Worm (Caenorhabditis elegans) whole organism, L4 larva: ENCODE measurements around the gene C07A9.5.

Experiments
- F26F4.8 ChIP-seq: fragments of 200-800 bp; sonication (Bioruptor generic); conservative IDR thresholded peaks from 2 replicates; pipeline ENCODE4 v1.3.6; 2022; ENCODE audit warnings: missing genetic modification characterization, missing compliant biosample characterization
- F49E8.2 ChIP-seq: sonication (generic microtip); optimal IDR thresholded peaks from 2 replicates; lab custom pipeline; 2016; ENCODE audit warnings: missing compliant biosample characterization, mild to moderate bottlenecking, missing genetic modification characterization, borderline replicate concordance
- T20F7.1 ChIP-seq: fragments of 200-800 bp; sonication (Bioruptor generic); optimal IDR thresholded peaks from 2 replicates; lab custom pipeline; 2018; ENCODE audit warnings: mild to moderate bottlenecking, missing genetic modification characterization, missing compliant biosample characterization
- Y5F2A.4 ChIP-seq: fragments of 200-800 bp; sonication (Bioruptor generic); optimal IDR thresholded peaks from 2 replicates; lab custom pipeline; 2018; ENCODE audit warnings: mild to moderate bottlenecking, missing genetic modification characterization, missing compliant biosample characterization
- Y75B8A.6 ChIP-seq: fragments of 200-800 bp; sonication (Bioruptor generic); IDR thresholded peaks from 2 replicates; pipeline ENCODE4 v1.3.6; 2022; ENCODE audit warnings: missing genetic modification reagents, missing genetic modification characterization, missing compliant biosample characterization
- aha-1 ChIP-seq: fragments of 150-350 bp; peaks from one replicate; lab custom pipeline; 2014; ENCODE audit warnings: missing biosample characterization, missing genetic modification characterization
- ama-1 ChIP-seq: fragments of 150-350 bp; optimal IDR thresholded peaks from 2 replicates; lab custom pipeline; 2014; ENCODE audit warnings: inconsistent platforms, mixed read lengths
- ceh-32 ChIP-seq: sonication (generic microtip); optimal IDR thresholded peaks from 2 replicates; lab custom pipeline; 2016; ENCODE audit warnings: mild to moderate bottlenecking, missing genetic modification characterization, missing compliant biosample characterization; ENCODE audit not compliant: poor library complexity
- ceh-44 ChIP-seq: fragments of 200-800 bp; sonication (Bioruptor generic); IDR thresholded peaks from 2 replicates; pipeline ENCODE4 v1.3.6; 2022; ENCODE audit warnings: missing genetic modification reagents, missing genetic modification characterization, missing compliant biosample characterization
- cey-2 ChIP-seq: sonication (generic microtip); optimal IDR thresholded peaks from 3 replicates; lab custom pipeline; 2017; ENCODE audit warnings: missing genetic modification characterization, mild to moderate bottlenecking, missing compliant biosample characterization, antibody characterized with exemption, borderline replicate concordance; ENCODE audit not compliant: insufficient read depth
- dmd-9 ChIP-seq: fragments of 200-800 bp; sonication (Bioruptor generic); IDR thresholded peaks from 2 replicates; pipeline ENCODE4 v1.3.6; 2022; ENCODE audit warnings: missing genetic modification reagents, missing genetic modification characterization, missing compliant biosample characterization
- duxl-1 ChIP-seq: sonication (generic microtip); optimal IDR thresholded peaks from 2 replicates; lab custom pipeline; 2016; ENCODE audit warnings: mild to moderate bottlenecking, missing genetic modification characterization, moderate library complexity, missing compliant biosample characterization; ENCODE audit not compliant: poor library complexity
- dve-1 ChIP-seq: sonication (generic microtip); optimal IDR thresholded peaks from 2 replicates; lab custom pipeline; 2017; ENCODE audit warnings: antibody characterized with exemption, mild to moderate bottlenecking, missing genetic modification characterization, missing compliant biosample characterization; ENCODE audit not compliant: insufficient read depth
- egl-43 ChIP-seq: fragments of 200-800 bp; sonication (Bioruptor generic); IDR thresholded peaks from 2 replicates; pipeline ENCODE4 v1.3.6; 2022; ENCODE audit warnings: missing genetic modification reagents, missing genetic modification characterization, missing compliant biosample characterization
- gei-8 ChIP-seq: fragments of 200-800 bp; sonication (Bioruptor generic); optimal IDR thresholded peaks from 2 replicates; lab custom pipeline; 2018; ENCODE audit warnings: mild to moderate bottlenecking, missing genetic modification characterization, missing compliant biosample characterization
- hif-1 ChIP-seq, 2 experiments: sonication (generic microtip); optimal IDR thresholded peaks; 2 replicates each; lab custom pipeline; 2016 to 2017; ENCODE audit warnings: missing compliant biosample characterization in 2 of 2, missing genetic modification characterization in 2 of 2, missing genetic modification reagents in 2 of 2, missing genotype in 2 of 2, mild to moderate bottlenecking in 1 of 2
- hlh-11 ChIP-seq: fragments of 200-800 bp; sonication (Bioruptor generic); optimal IDR thresholded peaks from 2 replicates; lab custom pipeline; 2018; ENCODE audit warnings: mild to moderate bottlenecking, missing genetic modification characterization, missing compliant biosample characterization
- hlh-30 ChIP-seq: sonication (generic microtip); optimal IDR thresholded peaks from 2 replicates; lab custom pipeline; 2017; ENCODE audit warnings: antibody characterized with exemption, mild to moderate bottlenecking, missing genetic modification characterization, missing compliant biosample characterization; ENCODE audit not compliant: insufficient read depth
- hmg-1.1 ChIP-seq: fragments of 200-800 bp; sonication (Bioruptor generic); IDR thresholded peaks from 2 replicates; pipeline ENCODE4 v1.3.6; 2022; ENCODE audit warnings: missing genetic modification reagents, missing genetic modification characterization, missing compliant biosample characterization
- lim-7 ChIP-seq: fragments of 200-800 bp; sonication (Bioruptor generic); IDR thresholded peaks from 2 replicates; pipeline ENCODE4 v1.3.6; 2022; ENCODE audit warnings: missing genetic modification characterization, missing compliant biosample characterization
- lin-13 ChIP-seq: fragments of 150-350 bp; optimal IDR thresholded peaks from 2 replicates; lab custom pipeline; 2014; ENCODE audit warnings: missing biosample characterization, missing genetic modification reagents, missing genetic modification characterization
- lsy-2 ChIP-seq, 2 experiments: fragments of 150-350 bp in 1 of 2; sonication (generic microtip) in 1 of 2; optimal IDR thresholded peaks; 2 replicates each; lab custom pipeline; 2014 to 2017; ENCODE audit warnings: missing biosample characterization in 2 of 2, missing genetic modification characterization in 2 of 2
- mdl-1 ChIP-seq, 2 experiments: fragments of 150-350 bp in 1 of 2; sonication (generic microtip) in 1 of 2; optimal IDR thresholded peaks; 2 replicates each; lab custom pipeline; 2014 to 2017; ENCODE audit warnings: missing biosample characterization in 2 of 2, missing genetic modification characterization in 2 of 2
- mep-1 ChIP-seq: fragments of 150-350 bp; sonication (generic microtip); optimal IDR thresholded peaks from 3 replicates; lab custom pipeline; 2014; ENCODE audit warnings: missing biosample characterization, missing genetic modification characterization
- mes-2 ChIP-seq: sonication (generic microtip); optimal IDR thresholded peaks from 2 replicates; lab custom pipeline; 2016; ENCODE audit warnings: missing genotype, mild to moderate bottlenecking, missing genetic modification characterization, missing compliant biosample characterization; ENCODE audit not compliant: poor library complexity, severe bottlenecking
- mxl-2 ChIP-seq: fragments of 200-800 bp; sonication (Bioruptor generic); conservative IDR thresholded peaks from 2 replicates; pipeline ENCODE4 v1.3.6; 2022; ENCODE audit warnings: missing genetic modification reagents, missing genetic modification characterization, missing compliant biosample characterization
- nhr-102 ChIP-seq: sonication (generic microtip); optimal IDR thresholded peaks from 2 replicates; lab custom pipeline; 2016; ENCODE audit warnings: mild to moderate bottlenecking, missing genetic modification characterization, moderate library complexity, missing compliant biosample characterization
- nhr-237 ChIP-seq: sonication (generic microtip); optimal IDR thresholded peaks from 2 replicates; lab custom pipeline; 2017; ENCODE audit warnings: missing biosample characterization, missing genetic modification characterization
- nhr-25 ChIP-seq: sonication (generic microtip); optimal IDR thresholded peaks from 2 replicates; lab custom pipeline; 2017; ENCODE audit warnings: missing genetic modification characterization, mild to moderate bottlenecking, missing compliant biosample characterization, antibody characterized with exemption, moderate library complexity, borderline replicate concordance; ENCODE audit not compliant: insufficient read depth
- nhr-41 ChIP-seq: fragments of 200-800 bp; sonication (Bioruptor generic); IDR thresholded peaks from 2 replicates; pipeline ENCODE4 v1.3.6; 2022; ENCODE audit warnings: missing genetic modification reagents, missing genetic modification characterization, missing compliant biosample characterization
- nhr-48 ChIP-seq: sonication (generic microtip); optimal IDR thresholded peaks from 2 replicates; lab custom pipeline; 2016; ENCODE audit warnings: mild to moderate bottlenecking, missing genetic modification characterization, missing compliant biosample characterization
- nhr-76 ChIP-seq: fragments of 150-350 bp; optimal IDR thresholded peaks from 2 replicates; lab custom pipeline; 2014; ENCODE audit warnings: missing biosample characterization, missing genetic modification characterization
- nhr-77 ChIP-seq: fragments of 150-350 bp; optimal IDR thresholded peaks from 2 replicates; lab custom pipeline; 2014; ENCODE audit warnings: missing biosample characterization, missing genetic modification characterization
- pqm-1 ChIP-seq: sonication (generic microtip); optimal IDR thresholded peaks from 2 replicates; lab custom pipeline; 2017; ENCODE audit warnings: missing biosample characterization, missing genetic modification characterization
- set-16 ChIP-seq: fragments of 200-800 bp; sonication (Bioruptor generic); IDR thresholded peaks from 2 replicates; pipeline ENCODE4 v1.3.6; 2022; ENCODE audit warnings: missing genetic modification reagents, missing genetic modification characterization, missing compliant biosample characterization
- skn-1 ChIP-seq: fragments of 150-350 bp; optimal IDR thresholded peaks from 2 replicates; lab custom pipeline; 2014; ENCODE audit warnings: missing biosample characterization, missing genetic modification characterization
- tag-97 ChIP-seq: fragments of 200-800 bp; sonication (Bioruptor generic); IDR thresholded peaks from 2 replicates; pipeline ENCODE4 v1.3.6; 2022; ENCODE audit warnings: missing genetic modification characterization, missing compliant biosample characterization
- tra-1 ChIP-seq: fragments of 200-800 bp; sonication (Bioruptor generic); IDR thresholded peaks from 2 replicates; pipeline ENCODE4 v1.3.6; 2022; ENCODE audit warnings: missing genetic modification reagents, missing genetic modification characterization, missing compliant biosample characterization
- unc-130 ChIP-seq: sonication (generic microtip); optimal IDR thresholded peaks from 2 replicates; lab custom pipeline; 2016; ENCODE audit warnings: missing genetic modification reagents, missing genetic modification characterization, missing compliant biosample characterization
- unc-62 ChIP-seq, 3 experiments: fragments of 150-350 bp in 1 of 3; sonication (generic microtip); optimal IDR thresholded peaks in 2 of 3; peaks in 1 of 3; 1 replicate in 1 of 3; 2 replicates in 2 of 3; lab custom pipeline; 2014 to 2017; ENCODE audit warnings: missing biosample characterization in 3 of 3, missing genetic modification characterization in 3 of 3, missing genetic modification reagents in 3 of 3, missing genotype in 1 of 3
- vab-7 ChIP-seq: fragments of 200-800 bp; sonication (Bioruptor generic); IDR thresholded peaks from 2 replicates; pipeline ENCODE4 v1.3.6; 2022; ENCODE audit warnings: missing genetic modification reagents, missing genetic modification characterization, missing compliant biosample characterization
- zag-1 ChIP-seq: fragments of 150-350 bp; optimal IDR thresholded peaks from 2 replicates; lab custom pipeline; 2014; ENCODE audit warnings: missing biosample characterization, missing genetic modification characterization
- zfp-2 ChIP-seq: sonication (generic microtip); optimal IDR thresholded peaks from 2 replicates; lab custom pipeline; 2016; ENCODE audit warnings: mild to moderate bottlenecking, missing genetic modification characterization, missing compliant biosample characterization
- ztf-7 ChIP-seq: fragments of 150-350 bp; optimal IDR thresholded peaks from 2 replicates; lab custom pipeline; 2014; ENCODE audit warnings: missing biosample characterization, missing genetic modification characterization

C07A9.5 gene

ce11 chrIII:9703747-9704605 lies 21.3 kb upstream of the C07A9.5 start (continued):
- TF ChIP-seq nhr-77: no peak
- peak in 1 of 2 experiments; percentile 32 for TF ChIP-seq hif-1 (tag; optimal IDR thresholded peaks at IDR 0.05; lab: Kevin White, UChicago)
- TF ChIP-seq tag-97: no peak
- no peak for TF ChIP-seq nhr-25
- TF ChIP-seq lin-13 (GFP tag; lab: Kevin White, UChicago): no peak
- TF ChIP-seq lim-7: no peak
- no peak for TF ChIP-seq nhr-48 (tag; lab: Kevin White, UChicago)
- no peak for TF ChIP-seq mxl-2 (GFP tag; lab: Robert Waterston, UW)
- TF ChIP-seq F26F4.8 (GFP tag; lab: Robert Waterston, UW): no peak
- no peak for TF ChIP-seq nhr-102 (tag; lab: Kevin White, UChicago)
- no peak for TF ChIP-seq ama-1 (lab: Kevin White, UChicago)
- TF ChIP-seq nhr-76 (tag; lab: Kevin White, UChicago): no peak
- no peak for TF ChIP-seq vab-7 (GFP tag; lab: Robert Waterston, UW)
- TF ChIP-seq zfp-2 (tag; lab: Kevin White, UChicago): no peak
- no peak for TF ChIP-seq ceh-32 (tag; lab: Kevin White, UChicago)
- TF ChIP-seq ceh-44 (GFP tag; lab: Robert Waterston, UW): no peak
- TF ChIP-seq dve-1: peak; percentile 55
- peak; percentile 41; the same call in 1 of the 2 replicates for TF ChIP-seq hmg-1.1 (GFP tag; lab: Robert Waterston, UW)
- no peak for TF ChIP-seq zag-1
- TF ChIP-seq mes-2: no peak
- TF ChIP-seq pqm-1: no peak
- no peak for TF ChIP-seq T20F7.1 (GFP tag; lab: Kevin White, UChicago)
- TF ChIP-seq unc-62 (GFP tag; optimal IDR thresholded peaks at IDR 0.05 in 1 of 2; lab: Kevin White, UChicago): peak in 1 of 2 experiments; percentile 94
- no peak for TF ChIP-seq unc-62 (tag; optimal IDR thresholded peaks at IDR 0.05; lab: Kevin White, UChicago)
- no peak for TF ChIP-seq nhr-237 (tag; lab: Kevin White, UChicago)
- no peak for TF ChIP-seq Y5F2A.4 (GFP tag; lab: Kevin White, UChicago)
- TF ChIP-seq skn-1: no peak
- no peak for TF ChIP-seq dmd-9
- no peak for TF ChIP-seq gei-8 (GFP tag; lab: Kevin White, UChicago)
- TF ChIP-seq F49E8.2 (tag; lab: Kevin White, UChicago): no peak
- peak; percentile 39 for TF ChIP-seq hlh-11 (tag; lab: Kevin White, UChicago)
- TF ChIP-seq unc-130 (GFP tag; lab: Kevin White, UChicago): no peak
- TF ChIP-seq duxl-1 (tag; lab: Kevin White, UChicago): no peak

- TF ChIP-seq ama-1 (lab: Kevin White, UChicago) (no peak), hlh-30 (peak; percentile 48), Y75B8A.6 (GFP tag; lab: Robert Waterston, UW) (no peak), hif-1 (tag; optimal IDR thresholded peaks at IDR 0.05; lab: Kevin White, UChicago) (no peak), set-16 (GFP tag; lab: Robert Waterston, UW) (peak; percentile 27; the same call in 1 of the 2 replicates), mes-2 (peak; percentile 24), nhr-41 (GFP tag; lab: Robert Waterston, UW) (no peak), mdl-1 (tag; optimal IDR thresholded peaks at IDR 0.05; lab: Kevin White, UChicago) (peak in 1 of 2 experiments; percentile 67), egl-43 (GFP tag; lab: Robert Waterston, UW) (0 out of 2 replicates have a peak, but pooled peaks have one; percentile 15), tra-1 (GFP tag; lab: Robert Waterston, UW) (no peak; the same call in 1 of the 2 replicates), unc-62 (GFP tag; optimal IDR thresholded peaks at IDR 0.05 in 1 of 2; lab: Kevin White, UChicago) (peak in 1 of 2 experiments; percentile 38), unc-62 (tag; optimal IDR thresholded peaks at IDR 0.05; lab: Kevin White, UChicago) (no peak), lsy-2 (tag; optimal IDR thresholded peaks at IDR 0.05; lab: Kevin White, UChicago) (peak in 1 of 2 experiments; percentile 6), cey-2 (tag; lab: Kevin White, UChicago) (no peak), vab-7 (GFP tag; lab: Robert Waterston, UW) (no peak), aha-1 (tag; lab: Kevin White, UChicago) (peak; percentile 72), nhr-25 (peak; percentile 31), ztf-7 (tag; lab: Kevin White, UChicago) (no peak), mep-1 (tag; lab: Kevin White, UChicago) (peak; percentile 23), zfp-2 (tag; lab: Kevin White, UChicago) (no peak), F26F4.8 (GFP tag; lab: Robert Waterston, UW) (no peak)
These were observed 20.1 kb upstream of the C07A9.5 start for ce11 chrIII:9702665-9703252.
